Worm (Caenorhabditis elegans) whole organism, early embryonic: ENCODE data around the gene lgc-12.

Source experiments
- aly-1 ChIP-seq: sonication (generic microtip); optimal IDR thresholded peaks from 2 replicates; lab custom pipeline; 2016; ENCODE audit warnings: missing genetic modification characterization, missing compliant biosample characterization
- ama-1 ChIP-seq: fragments of 150-350 bp; optimal IDR thresholded peaks from 2 replicates; lab custom pipeline; 2014
- hnd-1 ChIP-seq: sonication (generic microtip); optimal IDR thresholded peaks from 2 replicates; lab custom pipeline; 2016; ENCODE audit warnings: missing genetic modification characterization, missing compliant biosample characterization
- tra-4 ChIP-seq: sonication (generic microtip); optimal IDR thresholded peaks from 2 replicates; lab custom pipeline; 2017; ENCODE audit warnings: missing genetic modification characterization, missing compliant biosample characterization

DNA sequence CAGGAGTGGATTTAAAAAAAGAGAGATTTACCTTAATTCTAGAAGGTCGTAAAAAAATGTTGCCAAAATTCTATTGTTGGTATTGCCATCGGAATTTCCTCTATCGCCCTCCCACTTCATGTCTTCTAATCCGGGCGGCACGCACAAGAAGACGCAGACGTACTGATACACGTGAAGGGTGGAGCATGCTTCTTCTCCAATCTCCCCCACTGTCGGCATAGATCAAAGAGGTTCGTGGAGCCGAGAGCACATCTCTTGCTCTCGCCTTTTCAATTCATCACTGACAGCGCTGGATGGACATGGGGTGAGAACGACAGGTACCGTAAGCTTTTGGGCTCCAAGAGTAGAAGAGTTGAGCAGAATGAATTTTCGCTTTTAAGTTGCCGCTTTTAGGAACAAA is 25.4 kb upstream of the lgc-12 start, which contains the start of gene lin-39:
- TF ChIP-seq hnd-1 (tag; lab: Kevin White, UChicago) = no peak
- TF ChIP-seq aly-1 (tag; lab: Kevin White, UChicago) = no peak
- TF ChIP-seq ama-1 (lab: Kevin White, UChicago) = no peak
- TF ChIP-seq tra-4 (tag; lab: Kevin White, UChicago) = no peak
